Worm (Caenorhabditis elegans) whole organism, young adult: ENCODE results near the gene F42A9.6.

Experiments
- lin-54 ChIP-seq: fragments of 200-800 bp; sonication (Bioruptor generic); optimal IDR thresholded peaks from 2 replicates; lab custom pipeline; 2018; ENCODE audit warnings: mild to moderate bottlenecking, missing genetic modification characterization, missing compliant biosample characterization
- snpc-4 ChIP-seq, 5 experiments: fragments of 150-350 bp in 1 of 5; sonication (generic microtip) in 4 of 5; optimal IDR thresholded peaks; 2 replicates each; lab custom pipeline; 2014 to 2018; ENCODE audit warnings: missing genetic modification characterization in 5 of 5, missing biosample characterization in 3 of 5, antibody characterized with exemption in 2 of 5, mild to moderate bottlenecking in 2 of 5, missing compliant biosample characterization in 2 of 5, missing genotype in 2 of 5, moderate library complexity in 2 of 5, missing genetic modification reagents in 1 of 5
- unc-62 ChIP-seq: fragments of 150-350 bp; optimal IDR thresholded peaks from 2 replicates; lab custom pipeline; 2014; ENCODE audit warnings: missing biosample characterization, missing genetic modification reagents, missing genetic modification characterization

DNA sequence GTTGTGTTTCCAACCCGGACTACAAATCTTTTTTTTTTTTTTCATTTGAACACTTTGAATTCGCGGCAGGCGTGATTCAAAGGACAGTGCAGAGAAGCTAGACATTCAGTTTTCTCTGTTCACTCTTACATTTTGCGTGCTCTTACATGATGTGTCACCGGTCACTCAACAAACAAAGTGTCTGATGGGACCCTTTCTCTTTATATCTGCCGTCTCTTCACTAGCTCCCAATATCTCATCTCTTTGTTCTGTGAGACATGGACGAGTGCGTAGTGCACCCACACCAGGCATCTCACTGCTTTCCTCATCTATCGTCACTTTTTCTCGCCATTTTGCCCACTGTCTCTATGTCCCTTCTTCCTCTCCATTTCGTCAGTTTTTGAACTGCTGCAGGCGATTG lies 22.0 kb upstream of the F42A9.6 start:
- TF ChIP-seq unc-62, result peak; percentile 13
- no peak for TF ChIP-seq snpc-4 (GFP tag; optimal IDR thresholded peaks at IDR 0.05; lab: Kevin White, UChicago)
- no peak for TF ChIP-seq snpc-4 (tag; optimal IDR thresholded peaks at IDR 0.05; lab: Kevin White, UChicago)
- TF ChIP-seq lin-54 (GFP tag; lab: Kevin White, UChicago), result no peak
